Fruit fly (Drosophila melanogaster) whole organism, prepupa: ENCODE data around the gene CG15021.
A peak's percentile ranks its signal among the peaks of the same experiment; 100 is the strongest.

Experiments used
- Blimp-1 ChIP-seq: fragments of 200-800 bp; sonication (Bioruptor generic); optimal IDR thresholded peaks from 3 replicates; lab custom pipeline; 2017; ENCODE audit warnings: missing biosample characterization, missing genetic modification characterization, mild to moderate bottlenecking, moderate library complexity, missing genetic modification reagents
- CG10631 ChIP-seq: fragments of 200-800 bp; sonication (Bioruptor generic); optimal IDR thresholded peaks from 2 replicates; lab custom pipeline; 2016; ENCODE audit warnings: missing biosample characterization, missing genetic modification characterization
- Smox ChIP-seq: fragments of 200-800 bp; sonication (Bioruptor generic); optimal IDR thresholded peaks from 3 replicates; lab custom pipeline; 2016; ENCODE audit warnings: missing biosample characterization, missing genetic modification characterization
- fkh ChIP-seq: fragments of 200-800 bp; sonication (Bioruptor generic); optimal IDR thresholded peaks from 3 replicates; lab custom pipeline; 2017; ENCODE audit warnings: missing biosample characterization, mild to moderate bottlenecking, missing genetic modification characterization, moderate library complexity

- TF ChIP-seq fkh (GFP tag; lab: Kevin White, UChicago) (peak; percentile 69), Blimp-1 (GFP tag; lab: Kevin White, UChicago) (no peak), CG10631 (GFP tag; lab: Kevin White, UChicago) (no peak), Smox (GFP tag; lab: Kevin White, UChicago) (no peak)
These were observed 20.9 kb upstream of the CG15021 start for dm6 chr3L:4415326-4416274.
